Fruit fly (Drosophila melanogaster): ENCODE measurements around the gene Ccp84Ag.

DNA sequence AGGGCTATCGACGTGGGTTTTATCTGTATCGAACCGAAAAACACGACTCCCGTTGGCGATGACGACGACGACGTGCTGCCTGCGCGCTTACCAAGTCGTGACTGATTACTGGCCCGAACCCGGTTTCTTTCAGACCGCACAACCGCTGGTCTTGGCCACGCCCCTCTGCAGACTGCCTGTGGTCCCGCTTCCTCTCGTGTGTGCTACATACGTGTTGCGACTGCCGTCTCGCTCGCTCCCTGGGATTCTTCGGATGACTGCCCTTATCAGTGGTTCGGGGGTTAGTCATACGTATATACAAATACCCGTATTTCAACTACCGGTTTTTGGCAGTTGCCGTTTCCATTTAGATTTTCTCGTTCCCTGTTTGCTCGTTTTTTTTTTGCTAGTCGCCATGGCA lies 8.0 kb upstream of the Ccp84Ag start, which contains the start of gene lab:
- TF ChIP-seq CG1620 (GFP tag; optimal IDR thresholded peaks at IDR 0.05) (no peak), CG14711 (tag; optimal IDR thresholded peaks at IDR 0.05) (no peak), Crg-1 (GFP tag; optimal IDR thresholded peaks at IDR 0.05) (no peak)
